Worm (Caenorhabditis elegans): ENCODE results near the gene F36H1.12.

- TF ChIP-seq tbx-2 (tag; optimal IDR thresholded peaks at IDR 0.05) (no peak), nhr-71 (tag; optimal IDR thresholded peaks at IDR 0.05) (no peak)
Observed at ce11 chrIV:11049806-11050205, 3.7 kb downstream of the F36H1.12 start, which contains the start of gene F36H1.3.
